Fruit fly (Drosophila melanogaster): Measurements from ENCODE around the gene CG1801.

DNA sequence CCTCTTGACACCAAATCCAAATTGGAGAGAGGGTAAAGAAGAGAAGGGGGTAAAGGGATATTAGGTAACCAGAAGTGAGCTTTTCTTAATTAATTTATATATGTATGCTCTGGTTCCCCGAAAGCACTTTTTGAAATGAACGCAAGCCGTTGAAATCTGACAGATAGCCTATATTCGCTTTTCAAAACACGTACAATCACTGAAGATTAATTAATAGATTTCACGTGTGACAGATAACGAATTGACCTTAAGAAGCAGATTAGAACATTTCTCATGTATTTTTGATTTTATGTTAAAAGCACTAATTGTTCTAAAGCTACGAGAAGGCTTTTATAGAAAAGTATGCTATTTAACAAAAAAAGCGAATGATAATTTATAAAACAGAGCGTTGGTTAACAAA is 19.7 kb upstream of the CG1801 start:
- no peak for TF ChIP-seq CG8478 (optimal IDR thresholded peaks at IDR 0.05)
- TF ChIP-seq CTCF (optimal IDR thresholded peaks at IDR 0.05) = no peak
